6 fruit fly cellular contexts compared by ENCODE assay signal in genomic region chrX:3811340-3811788, dm6.
TF ChIP-seq lines count a peak whose summit lies in the region.

ec (plus strand) TSS chrX:3811698.

- TF ChIP-seq CTCF in S2 (optimal IDR thresholded peaks at IDR 0.05; lab: Kevin White, UChicago): peak; percentile 79 to 88
- peak; percentile 84 for TF ChIP-seq CTCF in whole organism, embryonic (GFP tag; optimal IDR thresholded peaks at IDR 0.05; lab: Kevin White, UChicago)

TF ChIP-seq in whole organism, adult, 20 proteins besides CTCF, POLR2A, EP300 and RAD21:
- TF ChIP-seq tj (GFP tag; optimal IDR thresholded peaks at IDR 0.05; lab: Kevin White, UChicago) (peak; percentile 25), Mnt (GFP tag; optimal IDR thresholded peaks at IDR 0.05; lab: Kevin White, UChicago) (peak; percentile 1), CG5204 (GFP tag; optimal IDR thresholded peaks at IDR 0.05; lab: Kevin White, UChicago) (no peak), pad (GFP tag; optimal IDR thresholded peaks at IDR 0.05; lab: Kevin White, UChicago) (peak; percentile 44), ovo (GFP tag; optimal IDR thresholded peaks at IDR 0.05; lab: Kevin White, UChicago) (peak; percentile 7), bab1 (GFP tag; optimal IDR thresholded peaks at IDR 0.05; lab: Kevin White, UChicago) (peak; percentile 9), CG7101 (tag; optimal IDR thresholded peaks at IDR 0.05; lab: Kevin White, UChicago) (no peak)

TF ChIP-seq in whole organism, embryonic, 481 proteins besides CTCF, POLR2A, EP300 and RAD21 (continues in another document):
- 0 out of 2 replicates have a peak, but pooled peaks have one; percentile 31 for TF ChIP-seq CG5953 (GFP tag; IDR thresholded peaks at IDR 0.05; lab: Robert Waterston, UW)
- peak; percentile 9 for TF ChIP-seq dm (GFP tag; optimal IDR thresholded peaks at IDR 0.05; lab: Kevin White, UChicago)
- TF ChIP-seq CG17361 (GFP tag; IDR thresholded peaks at IDR 0.05; lab: Robert Waterston, UW): no peak
- TF ChIP-seq maf-S (GFP tag; optimal IDR thresholded peaks at IDR 0.05; lab: Kevin White, UChicago): no peak
- no peak for TF ChIP-seq aop (GFP tag; IDR thresholded peaks at IDR 0.05; lab: Robert Waterston, UW)
- TF ChIP-seq CG14667 (GFP tag; IDR thresholded peaks at IDR 0.05; lab: Robert Waterston, UW): no peak
- no peak for TF ChIP-seq CG10462 (GFP tag; optimal IDR thresholded peaks at IDR 0.05; lab: Kevin White, UChicago)
- no peak for TF ChIP-seq Max (GFP tag; optimal IDR thresholded peaks at IDR 0.05; lab: Kevin White, UChicago)
- peak; percentile 40 for TF ChIP-seq oc (tag; optimal IDR thresholded peaks at IDR 0.05; lab: Kevin White, UChicago)
- no peak for TF ChIP-seq CG9215 (GFP tag; IDR thresholded peaks at IDR 0.05; lab: Robert Waterston, UW)
- peak in 1 of 2 experiments; percentile 71 for TF ChIP-seq insv (GFP tag; optimal IDR thresholded peaks at IDR 0.05; lab: Kevin White, UChicago)
- TF ChIP-seq CG6813 (GFP tag; optimal IDR thresholded peaks at IDR 0.05; lab: Kevin White, UChicago): peak; percentile 28
- TF ChIP-seq CG10959 (GFP tag; IDR thresholded peaks at IDR 0.05; lab: Robert Waterston, UW): no peak
- peak; percentile 18 for TF ChIP-seq tap (tag; optimal IDR thresholded peaks at IDR 0.05; lab: Kevin White, UChicago)
- TF ChIP-seq D19B (GFP tag; optimal IDR thresholded peaks at IDR 0.05; lab: Kevin White, UChicago): no peak
- no peak for TF ChIP-seq fd96Cb (tag; optimal IDR thresholded peaks at IDR 0.05; lab: Kevin White, UChicago)
- no peak for TF ChIP-seq Lim3 (GFP tag; IDR thresholded peaks at IDR 0.05; lab: Robert Waterston, UW)
- TF ChIP-seq MBD-R2 (GFP tag; IDR thresholded peaks at IDR 0.05; lab: Robert Waterston, UW): peak; percentile 52; the same call in 1 of the 2 replicates
- no peak for TF ChIP-seq Mad (GFP tag; optimal IDR thresholded peaks at IDR 0.05; lab: Kevin White, UChicago)
- no peak for TF ChIP-seq CG4820 (GFP tag; optimal IDR thresholded peaks at IDR 0.05; lab: Kevin White, UChicago)
- TF ChIP-seq CG4282 (GFP tag; optimal IDR thresholded peaks at IDR 0.05; lab: Kevin White, UChicago): peak; percentile 22

TF ChIP-seq in whole organism, prepupa, 60 proteins besides CTCF, POLR2A, EP300 and RAD21 (continues in another document):
- TF ChIP-seq esn (GFP tag; optimal IDR thresholded peaks at IDR 0.05; lab: Kevin White, UChicago) (no peak), CG4318 (GFP tag; optimal IDR thresholded peaks at IDR 0.05; lab: Kevin White, UChicago) (no peak), eg (GFP tag; IDR thresholded peaks at IDR 0.05; lab: Robert Waterston, UW) (peak; percentile 33; the same call in 1 of the 3 replicates), Ets21C (GFP tag; optimal IDR thresholded peaks at IDR 0.05; lab: Kevin White, UChicago) (no peak), Eip75B (GFP tag; optimal IDR thresholded peaks at IDR 0.05; lab: Kevin White, UChicago) (no peak), Eip93F (GFP tag; optimal IDR thresholded peaks at IDR 0.05; lab: Kevin White, UChicago) (no peak), CG8119 (GFP tag; IDR thresholded peaks at IDR 0.05; lab: Robert Waterston, UW) (peak; percentile 33; the same call in 1 of the 3 replicates), CG1621 (tag; optimal IDR thresholded peaks at IDR 0.05; lab: Kevin White, UChicago) (no peak), Sox14 (GFP tag; optimal IDR thresholded peaks at IDR 0.05; lab: Kevin White, UChicago) (no peak), Lpt (GFP tag; optimal IDR thresholded peaks at IDR 0.05; lab: Kevin White, UChicago) (peak; percentile 21), OdsH (GFP tag; optimal IDR thresholded peaks at IDR 0.05; lab: Kevin White, UChicago) (no peak), CG15336 (GFP tag; IDR thresholded peaks at IDR 0.05; lab: Robert Waterston, UW) (peak; percentile 49; the same call in 1 of the 2 replicates), CG8319 (GFP tag; optimal IDR thresholded peaks at IDR 0.05; lab: Kevin White, UChicago) (no peak), CG7368 (GFP tag; optimal IDR thresholded peaks at IDR 0.05; lab: Kevin White, UChicago) (no peak), fd59A (GFP tag; optimal IDR thresholded peaks at IDR 0.05; lab: Kevin White, UChicago) (no peak), lz (GFP tag; optimal IDR thresholded peaks at IDR 0.05; lab: Kevin White, UChicago) (no peak), acj6 (GFP tag; optimal IDR thresholded peaks at IDR 0.05; lab: Kevin White, UChicago) (no peak), dsx (GFP tag; optimal IDR thresholded peaks at IDR 0.05; lab: Kevin White, UChicago; ENCODE audit: poor library complexity, severe bottlenecking) (peak; percentile 26), CG6854 (GFP tag; optimal IDR thresholded peaks at IDR 0.05; lab: Kevin White, UChicago) (peak; percentile 46), salr (GFP tag; optimal IDR thresholded peaks at IDR 0.05; lab: Kevin White, UChicago) (no peak), ss (GFP tag; optimal IDR thresholded peaks at IDR 0.05; lab: Kevin White, UChicago) (no peak), CG10631 (GFP tag; optimal IDR thresholded peaks at IDR 0.05; lab: Kevin White, UChicago) (no peak)

TF ChIP-seq in whole organism, pupa, 21 proteins besides CTCF, POLR2A, EP300 and RAD21:
- TF ChIP-seq CG9948 (tag; optimal IDR thresholded peaks at IDR 0.05; lab: Kevin White, UChicago): no peak
- no peak for TF ChIP-seq CG8301 (tag; optimal IDR thresholded peaks at IDR 0.05; lab: Kevin White, UChicago)
- peak; percentile 17; the same call in 1 of the 2 replicates for TF ChIP-seq CG32121 (GFP tag; IDR thresholded peaks at IDR 0.05; lab: Robert Waterston, UW)
- peak; percentile 36; the same call in 1 of the 2 replicates for TF ChIP-seq Ets98B (GFP tag; IDR thresholded peaks at IDR 0.05; lab: Robert Waterston, UW)
- no peak for TF ChIP-seq CG8159 (tag; optimal IDR thresholded peaks at IDR 0.05; lab: Kevin White, UChicago)
- 0 out of 3 replicates have a peak, but pooled peaks have one; percentile 31 for TF ChIP-seq CG4496 (GFP tag; IDR thresholded peaks at IDR 0.05; lab: Robert Waterston, UW)
- TF ChIP-seq Pif1B (GFP tag; optimal IDR thresholded peaks at IDR 0.05; lab: Kevin White, UChicago): peak; percentile 29
- peak; percentile 12 for TF ChIP-seq EcR (GFP tag; optimal IDR thresholded peaks at IDR 0.05; lab: Kevin White, UChicago)
- TF ChIP-seq fd96Ca (GFP tag; IDR thresholded peaks at IDR 0.05; lab: Robert Waterston, UW): peak; percentile 49; the same call in 1 of the 3 replicates
- no peak for TF ChIP-seq CG14655 (GFP tag; optimal IDR thresholded peaks at IDR 0.05; lab: Kevin White, UChicago)

TF ChIP-seq in whole organism, wandering third instar larva, 38 proteins besides CTCF, POLR2A, EP300 and RAD21 (continues in another document):
- TF ChIP-seq sv (GFP tag; optimal IDR thresholded peaks at IDR 0.05; lab: Kevin White, UChicago) (peak; percentile 9), h (GFP tag; optimal IDR thresholded peaks at IDR 0.05; lab: Kevin White, UChicago) (no peak), Abd-B (GFP tag; optimal IDR thresholded peaks at IDR 0.05; lab: Kevin White, UChicago) (no peak), ey (GFP tag; optimal IDR thresholded peaks at IDR 0.05; lab: Kevin White, UChicago) (no peak), Mio (GFP tag; optimal IDR thresholded peaks at IDR 0.05; lab: Kevin White, UChicago) (no peak), dl (GFP tag; optimal IDR thresholded peaks at IDR 0.05; lab: Kevin White, UChicago; ENCODE audit: insufficient read depth in 1 of 2, partially characterized antibody in 2 of 2) (peak in 1 of 2 experiments; percentile 23), GATAd (GFP tag; optimal IDR thresholded peaks at IDR 0.05; lab: Kevin White, UChicago) (no peak), foxo (GFP tag; optimal IDR thresholded peaks at IDR 0.05; lab: Kevin White, UChicago) (no peak), usp (GFP tag; optimal IDR thresholded peaks at IDR 0.05; lab: Kevin White, UChicago) (no peak), OdsH (GFP tag; optimal IDR thresholded peaks at IDR 0.05; lab: Kevin White, UChicago) (no peak), Rel (GFP tag; optimal IDR thresholded peaks at IDR 0.05; lab: Kevin White, UChicago) (no peak), Rel (tag; optimal IDR thresholded peaks at IDR 0.05; lab: Kevin White, UChicago) (no peak), jim (GFP tag; optimal IDR thresholded peaks at IDR 0.05; lab: Kevin White, UChicago) (no peak), psq (GFP tag; optimal IDR thresholded peaks at IDR 0.05; lab: Kevin White, UChicago) (peak; percentile 29), dsf (GFP tag; optimal IDR thresholded peaks at IDR 0.05; lab: Kevin White, UChicago; ENCODE audit: borderline replicate concordance) (no peak), Dif (GFP tag; optimal IDR thresholded peaks at IDR 0.05; lab: Kevin White, UChicago; ENCODE audit: partially characterized antibody) (no peak), Hr83 (GFP tag; optimal IDR thresholded peaks at IDR 0.05; lab: Kevin White, UChicago; ENCODE audit: poor library complexity, severe bottlenecking) (no peak), Myc (optimal IDR thresholded peaks at IDR 0.05; lab: Kevin White, UChicago) (peak; percentile 90), woc (GFP tag; optimal IDR thresholded peaks at IDR 0.05; lab: Kevin White, UChicago) (no peak), Dfd (GFP tag; optimal IDR thresholded peaks at IDR 0.05; lab: Kevin White, UChicago) (no peak), Jra (GFP tag; optimal IDR thresholded peaks at IDR 0.05; lab: Kevin White, UChicago) (no peak), Hnf4 (GFP tag; optimal IDR thresholded peaks at IDR 0.05; lab: Kevin White, UChicago) (peak; percentile 31), br (GFP tag; optimal IDR thresholded peaks at IDR 0.05; lab: Kevin White, UChicago) (no peak), CrebA (GFP tag; optimal IDR thresholded peaks at IDR 0.05; lab: Kevin White, UChicago; ENCODE audit: borderline replicate concordance) (no peak), CG9705 (GFP tag; optimal IDR thresholded peaks at IDR 0.05; lab: Kevin White, UChicago) (no peak), pan (optimal IDR thresholded peaks at IDR 0.05; lab: Kevin White, UChicago) (no peak), Hr78 (GFP tag; optimal IDR thresholded peaks at IDR 0.05; lab: Kevin White, UChicago) (no peak), Vsx2 (GFP tag; optimal IDR thresholded peaks at IDR 0.05; lab: Kevin White, UChicago; ENCODE audit: partially characterized antibody) (peak; percentile 27), sage (GFP tag; optimal IDR thresholded peaks at IDR 0.05; lab: Kevin White, UChicago) (no peak), tai (GFP tag; optimal IDR thresholded peaks at IDR 0.05; lab: Kevin White, UChicago) (no peak), N (GFP tag; optimal IDR thresholded peaks at IDR 0.05; lab: Kevin White, UChicago) (no peak), Sp1 (GFP tag; optimal IDR thresholded peaks at IDR 0.05; lab: Kevin White, UChicago) (peak; percentile 10), rgr (GFP tag; optimal IDR thresholded peaks at IDR 0.05; lab: Kevin White, UChicago) (no peak), CG32264 (GFP tag; optimal IDR thresholded peaks at IDR 0.05; lab: Kevin White, UChicago) (no peak), fru (GFP tag; optimal IDR thresholded peaks at IDR 0.05; lab: Kevin White, UChicago) (no peak), brk (GFP tag; optimal IDR thresholded peaks at IDR 0.05; lab: Kevin White, UChicago) (no peak), lola (GFP tag; optimal IDR thresholded peaks at IDR 0.05; lab: Kevin White, UChicago) (no peak)
